Worm (Caenorhabditis elegans) whole organism, young adult: Measurements from ENCODE around the gene F49H12.7.

Source experiments
- F52B5.7 ChIP-seq: sonication (generic microtip); optimal IDR thresholded peaks from 2 replicates; lab custom pipeline; 2016; ENCODE audit warnings: mild to moderate bottlenecking, missing genetic modification characterization, missing compliant biosample characterization
- ama-1 ChIP-seq, 3 experiments: fragments of 150-350 bp in 1 of 3; sonication (generic microtip) in 2 of 3; optimal IDR thresholded peaks; 2 replicates each; lab custom pipeline; 2014 to 2018; ENCODE audit warnings: missing biosample characterization in 2 of 3, missing genetic modification characterization in 2 of 3, missing genetic modification reagents in 2 of 3
- him-1 ChIP-seq: sonication (generic microtip); optimal IDR thresholded peaks from 2 replicates; lab custom pipeline; 2016; ENCODE audit warnings: missing genotype, missing genetic modification reagents, missing genetic modification characterization, missing compliant biosample characterization
- hmg-1.2 ChIP-seq: fragments of 200-800 bp; sonication (Bioruptor generic); IDR thresholded peaks from 2 replicates; pipeline ENCODE4 v1.3.6; 2022; ENCODE audit warnings: missing genetic modification reagents, missing genetic modification characterization, missing compliant biosample characterization
- lsy-27 ChIP-seq: sonication (generic microtip); optimal IDR thresholded peaks from 2 replicates; lab custom pipeline; 2017; ENCODE audit warnings: missing genetic modification characterization, mild to moderate bottlenecking, missing compliant biosample characterization, antibody characterized with exemption, missing genotype, borderline replicate concordance; ENCODE audit not compliant: insufficient read depth
- madf-6 ChIP-seq: fragments of 200-800 bp; sonication (Bioruptor generic); IDR thresholded peaks from 2 replicates; pipeline ENCODE4 v1.3.6; 2022; ENCODE audit warnings: missing genetic modification reagents, missing genetic modification characterization, missing compliant biosample characterization
- nfya-1 ChIP-seq: sonication (generic microtip); optimal IDR thresholded peaks from 2 replicates; lab custom pipeline; 2017; ENCODE audit warnings: antibody characterized with exemption, missing compliant biosample characterization, missing genetic modification characterization, borderline replicate concordance; ENCODE audit not compliant: insufficient read depth
- nhr-120 ChIP-seq: fragments of 200-800 bp; sonication (Bioruptor generic); IDR thresholded peaks from 2 replicates; pipeline ENCODE4 v1.3.6; 2022; ENCODE audit warnings: missing genetic modification characterization, missing compliant biosample characterization
- nhr-27 ChIP-seq: fragments of 200-800 bp; sonication (Bioruptor generic); optimal IDR thresholded peaks from 2 replicates; lab custom pipeline; 2018; ENCODE audit warnings: mild to moderate bottlenecking, missing genetic modification characterization, moderate library complexity, missing compliant biosample characterization
- snpc-4 ChIP-seq, 5 experiments: fragments of 150-350 bp in 1 of 5; sonication (generic microtip) in 4 of 5; optimal IDR thresholded peaks; 2 replicates each; lab custom pipeline; 2014 to 2018; ENCODE audit warnings: missing genetic modification characterization in 5 of 5, missing biosample characterization in 3 of 5, antibody characterized with exemption in 2 of 5, mild to moderate bottlenecking in 2 of 5, missing compliant biosample characterization in 2 of 5, missing genotype in 2 of 5, moderate library complexity in 2 of 5, missing genetic modification reagents in 1 of 5
- unc-62 ChIP-seq: fragments of 150-350 bp; optimal IDR thresholded peaks from 2 replicates; lab custom pipeline; 2014; ENCODE audit warnings: missing biosample characterization, missing genetic modification reagents, missing genetic modification characterization

DNA sequence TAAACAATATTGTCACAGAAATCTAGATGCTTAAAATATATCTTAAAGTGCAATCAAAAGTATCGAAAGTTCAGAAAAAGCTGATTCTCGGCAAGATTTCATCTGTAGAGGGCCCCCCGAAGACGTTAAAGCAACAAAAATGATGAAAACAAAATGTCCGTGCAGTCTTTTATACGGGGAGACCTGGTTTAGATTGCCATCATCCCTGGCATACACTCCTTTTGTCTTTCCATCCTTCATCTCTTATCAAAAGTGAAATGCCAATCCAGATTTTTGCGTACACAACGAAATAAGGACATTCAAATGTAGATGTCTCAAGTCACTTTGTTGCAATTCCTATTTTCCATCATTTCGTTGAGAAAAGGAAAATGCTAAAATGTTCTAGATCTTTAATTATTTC lies 49.3 kb downstream of the F49H12.7 start:
- TF ChIP-seq F52B5.7 (no peak), snpc-4 (GFP tag; optimal IDR thresholded peaks at IDR 0.05; lab: Kevin White, UChicago) (no peak), snpc-4 (tag; optimal IDR thresholded peaks at IDR 0.05; lab: Kevin White, UChicago) (no peak), ama-1 (optimal IDR thresholded peaks at IDR 0.05; lab: Kevin White, UChicago) (no peak), ama-1 (GFP tag; optimal IDR thresholded peaks at IDR 0.05; lab: Kevin White, UChicago) (no peak), nfya-1 (no peak), nhr-120 (GFP tag; lab: Robert Waterston, UW) (no peak), unc-62 (GFP tag; lab: Kevin White, UChicago) (no peak), him-1 (tag; lab: Kevin White, UChicago) (no peak), hmg-1.2 (GFP tag; lab: Robert Waterston, UW) (no peak), madf-6 (GFP tag; lab: Robert Waterston, UW) (no peak), lsy-27 (no peak), nhr-27 (tag; lab: Kevin White, UChicago) (no peak)
